Fruit fly (Drosophila melanogaster): Measurements from ENCODE around the gene Myc.
A peak's percentile ranks its signal among the peaks of the same experiment; 100 is the strongest.

Myc gene

dm6 chrX:3424963-3425362, 52.0 kb downstream of the Myc start (continued):
- TF ChIP-seq CG1603 (tag; optimal IDR thresholded peaks at IDR 0.05) (peak; percentile 87), crp (GFP tag; optimal IDR thresholded peaks at IDR 0.05) (peak in 1 of 2 experiments; percentile 18), Gsc (GFP tag; IDR thresholded peaks at IDR 0.05) (peak; percentile 63), sens-2 (GFP tag; IDR thresholded peaks at IDR 0.05) (peak; percentile 73), Nf-YB (GFP tag; optimal IDR thresholded peaks at IDR 0.05) (peak; percentile 64), CG14050 (GFP tag; IDR thresholded peaks at IDR 0.05) (peak; percentile 83), CG31224 (GFP tag; IDR thresholded peaks at IDR 0.05) (peak; percentile 72), Hand (GFP tag; optimal IDR thresholded peaks at IDR 0.05) (peak; percentile 13), pan (optimal IDR thresholded peaks at IDR 0.05) (no peak), pan (GFP tag; optimal IDR thresholded peaks at IDR 0.05 in 1 of 2, IDR thresholded peaks at IDR 0.05 in 1 of 2) (peak in 1 of 2 experiments; percentile 89), chinmo (GFP tag; IDR thresholded peaks at IDR 0.05; ENCODE audit: partially characterized antibody) (no peak), CG32767 (GFP tag; IDR thresholded peaks at IDR 0.05) (peak; percentile 80; the same call in 1 of the 2 replicates), nerfin-1 (tag; optimal IDR thresholded peaks at IDR 0.05) (peak; percentile 56), peb (GFP tag; IDR thresholded peaks at IDR 0.05) (0 out of 2 replicates have a peak, but pooled peaks have one; percentile 52), BtbVII (GFP tag; optimal IDR thresholded peaks at IDR 0.05) (peak; percentile 71), Dref (GFP tag; IDR thresholded peaks at IDR 0.05) (no peak), NK7.1 (GFP tag; optimal IDR thresholded peaks at IDR 0.05) (peak; percentile 50), gsb-n (tag; optimal IDR thresholded peaks at IDR 0.05) (peak; percentile 77), tin (GFP tag; optimal IDR thresholded peaks at IDR 0.05) (peak; percentile 73), ssp (GFP tag; IDR thresholded peaks at IDR 0.05) (peak; percentile 55), CG15479 (GFP tag; optimal IDR thresholded peaks at IDR 0.05) (no peak), tx (GFP tag; optimal IDR thresholded peaks at IDR 0.05) (peak; percentile 67), fru (optimal IDR thresholded peaks at IDR 0.05) (no peak), ewg (GFP tag; optimal IDR thresholded peaks at IDR 0.05) (peak; percentile 64), cato (GFP tag; optimal IDR thresholded peaks at IDR 0.05; ENCODE audit: borderline replicate concordance) (peak; percentile 63), Optix (GFP tag; IDR thresholded peaks at IDR 0.05) (peak; percentile 68; the same call in 2 of the 3 replicates), slbo (GFP tag; IDR thresholded peaks at IDR 0.05) (peak; percentile 84), bab2 (GFP tag; optimal IDR thresholded peaks at IDR 0.05) (peak; percentile 81), Taf1 (GFP tag; IDR thresholded peaks at IDR 0.05) (peak; percentile 19; the same call in 1 of the 2 replicates), CG10462 (GFP tag; optimal IDR thresholded peaks at IDR 0.05) (peak; percentile 21), Hr3 (GFP tag; optimal IDR thresholded peaks at IDR 0.05) (peak; percentile 79), oc (tag; optimal IDR thresholded peaks at IDR 0.05) (peak; percentile 83), CG10209 (GFP tag; optimal IDR thresholded peaks at IDR 0.05) (peak; percentile 82), NC2α (GFP tag; optimal IDR thresholded peaks at IDR 0.05) (no peak), toy (GFP tag; IDR thresholded peaks at IDR 0.05) (0 out of 2 replicates have a peak, but pooled peaks have one; percentile 28), CG5180 (GFP tag; optimal IDR thresholded peaks at IDR 0.05) (peak; percentile 27), C15 (GFP tag; IDR thresholded peaks at IDR 0.05) (0 out of 3 replicates have a peak, but pooled peaks have one; percentile 57), CG6791 (GFP tag; IDR thresholded peaks at IDR 0.05; ENCODE audit: partially characterized antibody) (no peak), CG30020 (tag; optimal IDR thresholded peaks at IDR 0.05) (no peak), CG10274 (GFP tag; optimal IDR thresholded peaks at IDR 0.05) (peak; percentile 4), CG14710 (tag; optimal IDR thresholded peaks at IDR 0.05) (peak; percentile 58), H15 (GFP tag; IDR thresholded peaks at IDR 0.05) (peak; percentile 70), CG3065 (GFP tag; optimal IDR thresholded peaks at IDR 0.05) (peak; percentile 34), so (GFP tag; IDR thresholded peaks at IDR 0.05) (0 out of 3 replicates have a peak, but pooled peaks have one; percentile 65), sug (tag; optimal IDR thresholded peaks at IDR 0.05) (peak; percentile 22), Eip74EF (GFP tag; optimal IDR thresholded peaks at IDR 0.05) (peak in 1 of 2 experiments; percentile 82), p53 (GFP tag; optimal IDR thresholded peaks at IDR 0.05) (no peak), her (GFP tag; optimal IDR thresholded peaks at IDR 0.05) (peak; percentile 55), chn (GFP tag; optimal IDR thresholded peaks at IDR 0.05) (peak; percentile 66), CG12104 (GFP tag; optimal IDR thresholded peaks at IDR 0.05) (no peak), CG10267 (tag; optimal IDR thresholded peaks at IDR 0.05) (peak; percentile 74)
